Worm (Caenorhabditis elegans) whole organism, mixed stage, embryonic: Measurements from ENCODE around the gene C47E12.11.

Experiments
- M03D4.4 ChIP-seq: sonication (generic microtip); optimal IDR thresholded peaks from 2 replicates; lab custom pipeline; 2017; ENCODE audit warnings: mild to moderate bottlenecking, missing genetic modification characterization, missing compliant biosample characterization
- blmp-1 ChIP-seq: fragments of 150-350 bp; optimal IDR thresholded peaks from 2 replicates; lab custom pipeline; 2014; ENCODE audit warnings: missing biosample characterization, missing genetic modification characterization
- ceh-39 ChIP-seq: fragments of 150-350 bp; optimal IDR thresholded peaks from 2 replicates; lab custom pipeline; 2014; ENCODE audit warnings: missing biosample characterization, missing genetic modification characterization
- ceh-43 ChIP-seq: fragments of 200-800 bp; sonication (Bioruptor generic); optimal IDR thresholded peaks from 2 replicates; lab custom pipeline; 2018; ENCODE audit warnings: mild to moderate bottlenecking, missing genetic modification characterization, moderate library complexity, missing compliant biosample characterization
- ceh-83 ChIP-seq: fragments of 200-800 bp; sonication (Bioruptor generic); optimal IDR thresholded peaks from 2 replicates; lab custom pipeline; 2018; ENCODE audit warnings: mild to moderate bottlenecking, missing genetic modification characterization, missing compliant biosample characterization
- ces-1 ChIP-seq: fragments of 150-350 bp; optimal IDR thresholded peaks from 2 replicates; lab custom pipeline; 2014; ENCODE audit warnings: missing biosample characterization, missing genetic modification reagents, missing genetic modification characterization
- elt-1 ChIP-seq: sonication (generic microtip); optimal IDR thresholded peaks from 2 replicates; lab custom pipeline; 2017; ENCODE audit warnings: missing genetic modification characterization, mild to moderate bottlenecking, missing compliant biosample characterization, antibody characterized with exemption, moderate library complexity, borderline replicate concordance; ENCODE audit not compliant: insufficient read depth
- flh-1 ChIP-seq: fragments of 200-800 bp; sonication (Bioruptor generic); optimal IDR thresholded peaks from 2 replicates; lab custom pipeline; 2018; ENCODE audit warnings: mild to moderate bottlenecking, missing genetic modification characterization, moderate library complexity, missing compliant biosample characterization
- ham-2 ChIP-seq: fragments of 200-800 bp; sonication (Bioruptor generic); optimal IDR thresholded peaks from 2 replicates; lab custom pipeline; 2018; ENCODE audit warnings: mild to moderate bottlenecking, missing genetic modification characterization, missing compliant biosample characterization
- hlh-1 ChIP-seq: fragments of 150-350 bp; optimal IDR thresholded peaks from 2 replicates; lab custom pipeline; 2014; ENCODE audit warnings: missing biosample characterization, missing genetic modification reagents, missing genetic modification characterization
- lin-13 ChIP-seq: fragments of 150-350 bp; optimal IDR thresholded peaks from 2 replicates; lab custom pipeline; 2014; ENCODE audit warnings: missing biosample characterization, missing genetic modification characterization
- lin-32 ChIP-seq: fragments of 200-800 bp; sonication (Bioruptor generic); optimal IDR thresholded peaks from 2 replicates; lab custom pipeline; 2018; ENCODE audit warnings: mild to moderate bottlenecking, missing genetic modification characterization, missing compliant biosample characterization
- mab-5 ChIP-seq: fragments of 150-350 bp; optimal IDR thresholded peaks from 2 replicates; lab custom pipeline; 2014; ENCODE audit warnings: missing biosample characterization, missing genetic modification characterization
- mep-1 ChIP-seq: fragments of 150-350 bp; optimal IDR thresholded peaks from 2 replicates; lab custom pipeline; 2017; ENCODE audit warnings: missing biosample characterization, missing genetic modification reagents, missing genetic modification characterization, inconsistent platforms
- mls-2 ChIP-seq: sonication (generic microtip); optimal IDR thresholded peaks from 2 replicates; lab custom pipeline; 2016; ENCODE audit warnings: mild to moderate bottlenecking, missing genetic modification characterization, moderate library complexity, missing compliant biosample characterization
- nhr-12 ChIP-seq: fragments of 150-350 bp; optimal IDR thresholded peaks from 2 replicates; lab custom pipeline; 2014; ENCODE audit warnings: missing biosample characterization, missing genetic modification characterization
- nhr-2 ChIP-seq: fragments of 150-350 bp; optimal IDR thresholded peaks from 2 replicates; lab custom pipeline; 2014; ENCODE audit warnings: missing biosample characterization, missing genetic modification characterization
- nhr-237 ChIP-seq: fragments of 150-350 bp; optimal IDR thresholded peaks from 2 replicates; lab custom pipeline; 2014; ENCODE audit warnings: missing biosample characterization, missing genetic modification characterization
- nhr-28 ChIP-seq: fragments of 150-350 bp; optimal IDR thresholded peaks from 2 replicates; lab custom pipeline; 2014; ENCODE audit warnings: missing biosample characterization, missing genetic modification characterization
- nhr-76 ChIP-seq: sonication (generic microtip); optimal IDR thresholded peaks from 2 replicates; lab custom pipeline; 2017; ENCODE audit warnings: missing biosample characterization, missing genetic modification characterization
- pha-4 ChIP-seq: fragments of 150-350 bp; optimal IDR thresholded peaks from 2 replicates; lab custom pipeline; 2018; ENCODE audit warnings: missing biosample characterization, missing genetic modification reagents, missing genetic modification characterization
- sem-2 ChIP-seq: fragments of 200-800 bp; sonication (Bioruptor generic); optimal IDR thresholded peaks from 2 replicates; lab custom pipeline; 2018; ENCODE audit warnings: mild to moderate bottlenecking, missing genetic modification characterization, missing compliant biosample characterization
- snpc-4 ChIP-seq: fragments of 150-350 bp; optimal IDR thresholded peaks from 2 replicates; lab custom pipeline; 2014; ENCODE audit warnings: missing biosample characterization, missing genetic modification characterization
- sptf-1 ChIP-seq: sonication (generic microtip); optimal IDR thresholded peaks from 2 replicates; lab custom pipeline; 2017; ENCODE audit warnings: mild to moderate bottlenecking, missing genetic modification characterization, moderate library complexity, missing compliant biosample characterization
- tbx-8 ChIP-seq: fragments of 200-800 bp; sonication (Bioruptor generic); optimal IDR thresholded peaks from 2 replicates; lab custom pipeline; 2018; ENCODE audit warnings: mild to moderate bottlenecking, missing genetic modification characterization, moderate library complexity, missing compliant biosample characterization
- unc-120 ChIP-seq: sonication (generic microtip); optimal IDR thresholded peaks from 2 replicates; lab custom pipeline; 2017; ENCODE audit warnings: missing genetic modification characterization, missing compliant biosample characterization; ENCODE audit not compliant: poor library complexity, severe bottlenecking
- unc-39 ChIP-seq: fragments of 150-350 bp; optimal IDR thresholded peaks from 2 replicates; lab custom pipeline; 2014; ENCODE audit warnings: missing biosample characterization, missing genetic modification characterization
- unc-62 ChIP-seq: fragments of 150-350 bp; optimal IDR thresholded peaks from 2 replicates; lab custom pipeline; 2014; ENCODE audit warnings: missing biosample characterization, missing genetic modification reagents, missing genetic modification characterization
- zip-8 ChIP-seq: fragments of 150-350 bp; optimal IDR thresholded peaks from 2 replicates; lab custom pipeline; 2014; ENCODE audit warnings: missing biosample characterization, missing genetic modification characterization

The C47E12.11 gene

DNA sequence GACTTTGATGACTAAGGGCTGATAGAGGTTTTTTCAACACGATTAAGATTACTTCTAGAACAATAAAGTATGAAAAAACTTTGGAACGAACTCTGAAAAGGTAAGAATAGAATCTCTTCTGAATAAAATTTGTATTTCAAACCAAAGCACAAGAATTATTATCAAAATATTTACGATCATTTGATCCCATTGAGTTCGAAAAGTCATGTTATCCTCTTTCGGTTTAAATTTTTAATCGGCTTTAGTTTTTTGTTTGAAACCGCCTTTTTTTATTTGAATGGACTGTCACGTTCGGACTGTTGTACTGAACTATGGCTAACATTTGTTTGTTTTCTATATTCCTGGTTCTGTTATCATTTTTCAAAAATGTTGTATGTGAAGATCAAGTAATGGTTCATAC lies 5.2 kb downstream of the C47E12.11 start, which contains the start of gene C47E12.9:
Gene C47E12.9, plus strand, starts transcription at position 301 of the 400 bp plus-strand sequence.
- TF ChIP-seq unc-62 (no peak), nhr-237 (tag; lab: Kevin White, UChicago) (no peak), pha-4 (tag; lab: Kevin White, UChicago) (no peak), mab-5 (tag; lab: Kevin White, UChicago) (no peak), lin-32 (GFP tag; lab: Kevin White, UChicago) (no peak), unc-39 (no peak), nhr-2 (tag; lab: Kevin White, UChicago) (no peak), ham-2 (GFP tag; lab: Kevin White, UChicago) (no peak), ceh-43 (no peak), sptf-1 (tag; lab: Kevin White, UChicago) (no peak), hlh-1 (tag; lab: Kevin White, UChicago) (no peak), nhr-76 (tag; lab: Kevin White, UChicago) (no peak), elt-1 (tag; lab: Kevin White, UChicago) (no peak), nhr-12 (tag; lab: Kevin White, UChicago) (no peak), mep-1 (tag; lab: Kevin White, UChicago) (no peak)

DNA sequence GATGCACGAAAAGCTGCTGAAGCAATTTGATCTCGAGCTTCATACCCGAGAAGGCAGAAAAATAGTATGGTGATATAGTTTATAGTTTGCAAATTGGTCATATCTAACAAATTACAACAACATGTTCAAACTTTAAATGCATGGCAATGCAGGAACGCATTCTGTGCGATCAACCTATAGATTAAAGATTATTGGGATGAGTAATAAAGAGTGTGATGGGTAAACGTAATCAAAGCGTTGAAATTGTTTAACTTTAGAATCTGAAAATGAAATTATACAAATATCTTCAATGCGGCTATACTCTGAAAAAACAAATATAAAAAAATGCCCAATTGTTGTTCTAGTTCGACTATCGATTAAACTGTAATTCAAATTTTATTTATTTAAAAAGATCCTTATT lies 7.1 kb downstream of the C47E12.11 start, which contains the start of gene C47E12.14:
Gene C47E12.14, minus strand, starts transcription at position 101 of the 400 bp plus-strand sequence.
- TF ChIP-seq lin-32 (GFP tag; lab: Kevin White, UChicago) (no peak), blmp-1 (no peak), unc-120 (tag; lab: Kevin White, UChicago) (no peak), mls-2 (tag; lab: Kevin White, UChicago) (no peak), zip-8 (no peak), flh-1 (no peak), ces-1 (no peak), nhr-76 (tag; lab: Kevin White, UChicago) (no peak), nhr-28 (tag; lab: Kevin White, UChicago) (no peak), lin-13 (tag; lab: Kevin White, UChicago) (no peak), ceh-83 (GFP tag; lab: Kevin White, UChicago) (no peak), ceh-39 (tag; lab: Kevin White, UChicago) (no peak), hlh-1 (tag; lab: Kevin White, UChicago) (no peak), M03D4.4 (tag; lab: Kevin White, UChicago) (no peak), snpc-4 (tag; lab: Kevin White, UChicago) (no peak)
- TF ChIP-seq, all 35 proteins: peak for 0

DNA sequence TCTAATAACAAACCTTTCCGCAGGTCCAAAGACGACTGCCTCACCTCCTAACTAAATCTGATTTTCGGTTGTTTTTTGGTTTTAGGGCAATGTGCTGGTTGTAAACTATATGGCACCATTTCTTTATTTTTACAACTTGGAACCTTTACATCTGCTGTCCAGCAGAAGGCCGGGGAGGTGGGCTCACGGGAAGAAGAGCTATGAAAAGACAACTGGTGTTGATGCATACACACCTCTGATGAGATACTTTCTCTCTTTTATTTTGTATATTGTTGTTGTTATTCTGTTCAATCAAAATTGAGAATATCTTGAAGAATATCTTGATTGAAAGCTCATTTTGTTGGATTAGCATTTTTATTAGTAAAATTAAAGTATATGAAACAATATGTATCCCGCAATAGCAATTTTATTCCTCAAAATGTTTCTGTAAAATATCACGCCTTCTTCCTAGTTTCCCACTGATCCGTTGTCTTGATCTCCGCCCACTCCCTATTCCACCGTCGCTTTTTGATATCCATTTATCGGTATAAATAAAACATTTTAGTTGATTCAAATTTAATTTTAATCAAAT lies 8.5 kb downstream of the C47E12.11 start, which contains the start of gene dhp-2:
Gene dhp-2, plus strand, starts transcription at position 521 of the 571 bp plus-strand sequence.
- TF ChIP-seq mls-2 (tag; lab: Kevin White, UChicago) = no peak
- TF ChIP-seq hlh-1 (tag; lab: Kevin White, UChicago) = peak; percentile 83
- TF ChIP-seq tbx-8 (GFP tag; lab: Kevin White, UChicago) = no peak

DNA sequence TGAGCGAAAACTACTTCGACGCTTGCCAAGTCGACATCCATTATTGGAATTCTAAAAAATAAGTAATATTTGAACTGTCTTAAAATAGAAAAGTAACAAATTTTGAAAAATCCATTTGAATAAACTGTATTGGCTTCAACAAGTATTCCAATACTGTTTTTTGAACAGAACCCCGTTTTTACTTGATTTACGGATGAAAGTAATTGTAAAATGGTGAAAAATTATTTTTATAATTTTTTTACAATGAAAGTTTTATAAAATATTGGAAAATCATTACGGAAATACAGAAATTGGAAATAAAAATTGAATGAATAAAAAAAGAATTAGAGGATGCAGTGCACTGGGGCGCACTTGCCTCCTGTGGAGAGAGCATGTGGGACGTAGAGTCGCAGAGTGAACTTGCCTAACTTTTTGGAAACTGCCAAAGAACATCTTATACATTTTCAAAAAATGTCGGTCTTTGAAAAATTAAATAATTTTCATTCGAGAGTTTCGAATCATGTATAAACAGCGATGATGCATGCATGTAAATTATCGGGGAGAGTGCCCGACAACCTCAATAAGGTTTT lies 13.1 kb downstream of the C47E12.11 start, which contains the start of gene rrp-1:
Gene rrp-1, minus strand, starts transcription at position 51 of the 569 bp plus-strand sequence.
- TF ChIP-seq mls-2 (tag; lab: Kevin White, UChicago) (no peak), tbx-8 (GFP tag; lab: Kevin White, UChicago) (no peak), nhr-2 (tag; lab: Kevin White, UChicago) (no peak), unc-120 (tag; lab: Kevin White, UChicago) (no peak), ham-2 (GFP tag; lab: Kevin White, UChicago) (no peak), ceh-83 (GFP tag; lab: Kevin White, UChicago) (no peak), nhr-237 (tag; lab: Kevin White, UChicago) (no peak), pha-4 (tag; lab: Kevin White, UChicago) (no peak), elt-1 (tag; lab: Kevin White, UChicago) (no peak), sem-2 (no peak)
- TF ChIP-seq, all 35 proteins: peak for 0

DNA sequence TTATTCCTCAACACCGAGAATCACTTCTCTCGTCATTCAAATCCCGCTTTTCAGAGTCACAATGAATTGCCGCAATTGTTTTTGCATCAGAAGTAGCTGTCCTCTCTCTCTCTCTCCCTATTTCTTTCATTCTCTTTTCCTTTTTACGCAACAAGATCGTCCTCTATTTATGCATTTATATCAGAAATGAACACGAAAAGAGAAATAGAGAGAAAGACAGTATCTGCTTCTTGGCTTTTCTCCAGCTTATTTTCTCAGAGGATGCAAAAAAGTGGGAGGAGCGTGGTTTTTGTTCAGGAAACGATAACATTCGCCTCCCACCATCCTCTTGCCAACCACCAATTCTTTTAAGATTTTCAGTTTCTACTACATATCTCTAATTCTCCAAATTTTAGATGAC lies 13.7 kb downstream of the C47E12.11 start, which contains the start of gene mam-2:
Gene mam-2, plus strand, starts transcription at position 301 of the 400 bp plus-strand sequence.
- TF ChIP-seq ham-2 (GFP tag; lab: Kevin White, UChicago) = peak; percentile 33
- TF ChIP-seq elt-1 (tag; lab: Kevin White, UChicago) = no peak
